Fruit fly (Drosophila melanogaster) Kc167 (cell line): ENCODE results near the gene Grx5.

ENCODE experiments used
- h ChIP-seq: fragments of >200 bp; optimal IDR thresholded peaks from 3 replicates; lab custom pipeline; 2018; ENCODE audit warnings: missing external identifiers
- psq ChIP-seq: fragments of >200 bp; optimal IDR thresholded peaks from 2 replicates; lab custom pipeline; 2017; ENCODE audit warnings: missing external identifiers

DNA sequence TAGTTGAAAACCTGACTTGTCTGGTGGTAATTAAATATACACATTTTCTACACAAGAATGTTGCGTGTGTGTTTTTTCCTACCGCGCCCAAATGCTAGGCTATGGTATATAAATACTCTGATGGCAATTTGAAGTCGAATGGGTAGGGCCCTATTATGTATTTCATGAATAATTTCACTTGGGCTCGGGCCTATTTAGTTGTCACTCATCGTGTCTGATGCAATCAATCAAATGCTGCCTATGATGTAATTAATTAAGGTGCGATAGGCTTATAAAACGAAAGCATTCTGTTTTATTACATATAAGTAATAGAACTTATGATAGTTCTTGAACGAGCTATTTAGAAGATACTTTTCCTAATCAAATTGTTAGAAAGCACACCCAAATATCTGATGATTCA lies 24.5 kb upstream of the Grx5 start:
- TF ChIP-seq psq (lab: Kevin White, UChicago) (no peak), h (lab: Kevin White, UChicago) (no peak)
